Worm (Caenorhabditis elegans) whole organism, L2 larva: ENCODE measurements around the gene oac-50.

ENCODE experiments used
- blmp-1 ChIP-seq: sonication (generic microtip); optimal IDR thresholded peaks from 2 replicates; lab custom pipeline; 2017; ENCODE audit warnings: missing genetic modification characterization, mild to moderate bottlenecking, missing compliant biosample characterization, antibody characterized with exemption, moderate library complexity; ENCODE audit not compliant: insufficient read depth
- fos-1 ChIP-seq: fragments of 150-350 bp; optimal IDR thresholded peaks from 2 replicates; lab custom pipeline; 2014; ENCODE audit warnings: missing biosample characterization, missing genetic modification characterization
- lin-13 ChIP-seq: fragments of 150-350 bp; optimal IDR thresholded peaks from 2 replicates; lab custom pipeline; 2014; ENCODE audit warnings: missing biosample characterization, missing genetic modification reagents, missing genetic modification characterization
- nhr-11 ChIP-seq: fragments of 150-350 bp; optimal IDR thresholded peaks from 2 replicates; lab custom pipeline; 2014; ENCODE audit warnings: missing biosample characterization, missing genetic modification characterization
- nhr-25 ChIP-seq: fragments of 150-350 bp; sonication (generic microtip); optimal IDR thresholded peaks from 3 replicates; lab custom pipeline; 2014; ENCODE audit warnings: missing biosample characterization, missing genetic modification characterization
- sma-3 ChIP-seq: sonication (generic microtip); optimal IDR thresholded peaks from 2 replicates; lab custom pipeline; 2016; ENCODE audit warnings: missing genetic modification reagents, missing genetic modification characterization, missing compliant biosample characterization
- snpc-4 ChIP-seq: fragments of 150-350 bp; optimal IDR thresholded peaks from 2 replicates; lab custom pipeline; 2014; ENCODE audit warnings: missing biosample characterization, missing genetic modification characterization
- unc-39 ChIP-seq: fragments of 150-350 bp; optimal IDR thresholded peaks from 2 replicates; lab custom pipeline; 2014; ENCODE audit warnings: missing biosample characterization, missing genetic modification characterization
- unc-62 ChIP-seq: fragments of 150-350 bp; optimal IDR thresholded peaks from 2 replicates; lab custom pipeline; 2014; ENCODE audit warnings: missing biosample characterization, missing genetic modification reagents, missing genetic modification characterization
- ztf-11 ChIP-seq: sonication (generic microtip); optimal IDR thresholded peaks from 2 replicates; lab custom pipeline; 2017; ENCODE audit warnings: missing biosample characterization, missing genetic modification characterization
- ztf-4 ChIP-seq: fragments of 150-350 bp; optimal IDR thresholded peaks from 2 replicates; lab custom pipeline; 2014; ENCODE audit warnings: missing biosample characterization, missing genetic modification characterization

DNA sequence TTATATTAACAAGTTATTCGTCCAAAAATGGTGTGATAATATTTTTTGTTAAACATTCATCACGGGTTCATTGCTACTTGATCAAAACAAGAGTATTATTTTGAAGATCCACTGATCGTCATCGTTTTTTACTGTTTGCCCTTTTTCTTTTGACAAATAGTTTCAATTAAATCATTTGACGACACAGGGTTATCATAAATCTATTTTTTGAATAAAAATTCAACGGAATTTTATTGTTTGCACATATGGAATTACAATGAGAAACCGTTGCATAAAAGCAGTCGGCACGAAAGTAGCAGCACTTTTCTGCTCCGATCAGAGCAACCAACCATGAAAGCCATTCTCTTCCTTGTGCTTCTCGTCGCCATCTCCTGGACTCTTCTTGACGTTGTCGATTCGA lies 5.7 kb downstream of the oac-50 start, which contains the start of gene fip-2:
- TF ChIP-seq ztf-11 (tag; lab: Kevin White, UChicago) (no peak), fos-1 (tag; lab: Kevin White, UChicago) (no peak), nhr-11 (tag; lab: Kevin White, UChicago) (no peak), unc-62 (no peak), nhr-25 (tag; lab: Kevin White, UChicago) (no peak), sma-3 (GFP tag; lab: Kevin White, UChicago) (no peak), unc-39 (tag; lab: Kevin White, UChicago) (no peak), lin-13 (no peak), ztf-4 (tag; lab: Kevin White, UChicago) (no peak), blmp-1 (no peak), snpc-4 (tag; lab: Kevin White, UChicago) (no peak)
